Fruit fly (Drosophila melanogaster) whole organism, wandering third instar larva: Measurements from ENCODE around the gene Spase12.
A peak's percentile ranks its signal among the peaks of the same experiment; 100 is the strongest.

Source experiments
- CrebA ChIP-seq: fragments of 200-800 bp; sonication (Bioruptor generic); optimal IDR thresholded peaks from 2 replicates; lab custom pipeline; 2016; ENCODE audit warnings: missing biosample characterization, mild to moderate bottlenecking, missing genetic modification characterization, borderline replicate concordance
- HLH106 ChIP-seq: fragments of 200-800 bp; optimal IDR thresholded peaks from 3 replicates; lab custom pipeline; 2019; ENCODE audit warnings: missing biosample characterization, mild to moderate bottlenecking, missing genetic modification characterization, moderate library complexity
- Myc ChIP-seq: fragments of >200 bp; optimal IDR thresholded peaks from 2 replicates; lab custom pipeline; 2017
- Rel ChIP-seq, 2 experiments: fragments of 200-800 bp; sonication (Bioruptor generic) in 1 of 2; optimal IDR thresholded peaks; 2 replicates in 1 of 2; 3 replicates in 1 of 2; lab custom pipeline; 2016 to 2019; ENCODE audit warnings: mild to moderate bottlenecking in 2 of 2, missing biosample characterization in 2 of 2, missing genetic modification characterization in 2 of 2, moderate library complexity in 1 of 2
- Vsx2 ChIP-seq: fragments of 200-300, 225-300 bp; sonication (Bioruptor generic); optimal IDR thresholded peaks from 2 replicates; lab custom pipeline; 2018; ENCODE audit warnings: missing biosample characterization, missing genetic modification characterization; ENCODE audit not compliant: partially characterized antibody
- br ChIP-seq: fragments of 200-800 bp; sonication (Bioruptor generic); optimal IDR thresholded peaks from 2 replicates; lab custom pipeline; 2016; ENCODE audit warnings: missing biosample characterization, missing genetic modification characterization
- dl ChIP-seq, 2 experiments: fragments of 175-275, 200-275 bp in 1 of 2; fragments of 200-275 bp in 1 of 2; sonication (Bioruptor generic); optimal IDR thresholded peaks; lab custom pipeline; 2018; ENCODE audit warnings: mild to moderate bottlenecking in 2 of 2, missing biosample characterization in 2 of 2, missing genetic modification characterization in 2 of 2, moderate library complexity in 2 of 2; ENCODE audit not compliant: partially characterized antibody in 2 of 2, insufficient read depth in 1 of 2
- ey ChIP-seq: fragments of 200-800 bp; sonication (Bioruptor generic); optimal IDR thresholded peaks from 2 replicates; lab custom pipeline; 2016; ENCODE audit warnings: missing biosample characterization, missing genetic modification characterization
- foxo ChIP-seq, 2 experiments: fragments of 200-800 bp; sonication (Bioruptor generic); optimal IDR thresholded peaks; 2 replicates in 1 of 2; 3 replicates in 1 of 2; lab custom pipeline; 2016 to 2017; ENCODE audit warnings: missing biosample characterization in 2 of 2, missing genetic modification characterization in 2 of 2
- fru ChIP-seq: fragments of 200-800 bp; sonication (Bioruptor generic); optimal IDR thresholded peaks from 3 replicates; lab custom pipeline; 2016; ENCODE audit warnings: missing biosample characterization, mild to moderate bottlenecking, missing genetic modification characterization
- h ChIP-seq: fragments of 200-800 bp; sonication (Bioruptor generic); optimal IDR thresholded peaks from 3 replicates; lab custom pipeline; 2016; ENCODE audit warnings: missing biosample characterization, mild to moderate bottlenecking, missing genetic modification characterization
- jim ChIP-seq: fragments of 175-275, 200-325 bp; sonication (Bioruptor generic); optimal IDR thresholded peaks from 2 replicates; lab custom pipeline; 2016; ENCODE audit warnings: missing biosample characterization, mild to moderate bottlenecking, missing genetic modification characterization
- lola ChIP-seq: fragments of >200 bp; optimal IDR thresholded peaks from 2 replicates; lab custom pipeline; 2017; ENCODE audit warnings: missing biosample characterization, missing genetic modification characterization
- pan ChIP-seq: fragments of >200 bp; optimal IDR thresholded peaks from 2 replicates; lab custom pipeline; 2017
- sage ChIP-seq: fragments of 200-800 bp; sonication (Bioruptor generic); optimal IDR thresholded peaks from 2 replicates; lab custom pipeline; 2016; ENCODE audit warnings: missing biosample characterization, mild to moderate bottlenecking, missing genetic modification characterization
- tai ChIP-seq: sonication (Bioruptor generic); optimal IDR thresholded peaks from 2 replicates; lab custom pipeline; 2016; ENCODE audit warnings: missing biosample characterization, missing genetic modification characterization

Spase12 gene

DNA sequence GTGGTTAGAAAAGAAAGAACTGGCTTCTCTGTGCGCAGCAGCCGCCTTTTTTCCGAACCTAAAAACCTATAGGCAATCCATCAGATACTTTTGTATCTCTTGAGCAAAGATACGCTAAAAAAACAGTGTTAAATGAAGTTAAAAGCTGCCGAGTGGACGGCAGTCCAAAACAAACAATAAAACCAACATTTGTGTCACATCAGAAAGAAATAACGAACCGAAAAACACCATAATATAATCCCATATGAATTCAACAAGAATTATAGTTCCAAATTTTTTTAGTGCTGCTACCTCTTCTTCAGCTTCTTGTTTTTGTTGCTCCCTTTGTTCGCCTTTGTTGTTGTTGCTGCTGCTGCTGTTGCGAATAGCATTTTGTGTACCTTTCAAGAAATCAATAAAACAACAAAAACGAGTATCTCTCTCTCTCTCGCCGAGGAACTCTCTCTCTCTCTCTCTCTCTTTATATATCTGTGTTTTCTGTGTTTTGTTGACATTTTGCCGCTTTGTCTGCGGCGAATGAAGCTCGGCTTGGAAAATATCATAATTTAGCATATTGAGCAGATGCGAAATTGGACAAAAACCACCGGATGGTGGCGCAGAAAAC is 33.1 kb downstream of the Spase12 start:
- TF ChIP-seq Rel (GFP tag; optimal IDR thresholded peaks at IDR 0.05; lab: Kevin White, UChicago): no peak
- no peak for TF ChIP-seq Rel (tag; optimal IDR thresholded peaks at IDR 0.05; lab: Kevin White, UChicago)
- TF ChIP-seq br (GFP tag; lab: Kevin White, UChicago): no peak
- no peak for TF ChIP-seq tai (GFP tag; lab: Kevin White, UChicago)
- TF ChIP-seq pan: peak; percentile 19
- no peak for TF ChIP-seq Myc (lab: Kevin White, UChicago)

DNA sequence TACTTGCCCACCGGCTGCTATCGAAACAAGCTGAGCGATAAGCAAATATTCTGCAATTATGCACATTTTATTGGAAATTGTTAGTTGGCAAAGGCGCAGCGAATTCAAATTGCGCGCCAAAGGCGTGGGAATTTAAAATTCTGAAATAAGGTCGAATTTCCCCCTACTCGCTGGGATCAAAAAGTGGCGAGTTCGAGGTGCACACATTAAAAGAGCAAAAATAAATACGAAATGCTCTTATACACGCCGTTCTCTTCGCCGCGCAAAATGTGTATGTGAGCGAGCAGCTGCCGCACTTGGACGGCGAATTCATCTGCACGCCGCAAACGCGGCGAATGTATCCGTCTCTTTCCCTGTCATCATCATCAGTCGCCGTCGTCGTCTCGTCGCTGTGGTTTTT is 33.7 kb downstream of the Spase12 start:
- TF ChIP-seq Vsx2: peak; percentile 21
- TF ChIP-seq h (GFP tag; lab: Kevin White, UChicago): no peak

DNA sequence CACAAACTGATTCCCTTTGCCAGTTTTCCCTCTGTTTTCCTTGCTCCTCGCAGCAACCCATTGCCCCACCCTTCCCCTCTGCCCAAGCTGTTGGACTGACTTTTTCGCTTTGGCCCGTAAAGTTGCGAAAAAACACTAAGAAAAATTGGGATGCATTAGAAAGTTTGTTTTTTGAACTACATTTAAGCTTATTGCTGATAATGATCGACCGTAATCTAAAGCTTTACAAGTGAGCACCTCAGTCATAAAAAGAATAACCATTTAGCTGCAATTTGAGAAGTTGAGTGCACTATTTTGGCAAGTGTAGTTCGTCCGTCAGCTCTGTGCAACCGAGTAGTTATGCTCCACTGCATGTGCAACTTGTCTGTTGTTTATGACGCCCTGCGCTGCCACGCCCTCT is 40.6 kb downstream of the Spase12 start:
- TF ChIP-seq h (GFP tag; lab: Kevin White, UChicago) (no peak), Myc (lab: Kevin White, UChicago) (no peak), ey (GFP tag; lab: Kevin White, UChicago) (no peak), br (GFP tag; lab: Kevin White, UChicago) (no peak), HLH106 (no peak), foxo (GFP tag; optimal IDR thresholded peaks at IDR 0.05; lab: Kevin White, UChicago) (no peak), dl (GFP tag; optimal IDR thresholded peaks at IDR 0.05; lab: Kevin White, UChicago; ENCODE audit: insufficient read depth in 1 of 2, partially characterized antibody in 2 of 2) (no peak), pan (no peak), jim (no peak), fru (GFP tag; lab: Kevin White, UChicago) (no peak), sage (GFP tag; lab: Kevin White, UChicago) (no peak), lola (GFP tag; lab: Kevin White, UChicago) (no peak), CrebA (no peak)
